Worm (Caenorhabditis elegans) whole organism, mixed stage, embryonic: ENCODE results near the gene T24C4.5.

Experiments
- lsy-2 ChIP-seq: fragments of 150-350 bp; optimal IDR thresholded peaks from 2 replicates; lab custom pipeline; 2014; ENCODE audit warnings: missing biosample characterization, missing genetic modification characterization
- nhr-237 ChIP-seq: fragments of 150-350 bp; optimal IDR thresholded peaks from 2 replicates; lab custom pipeline; 2014; ENCODE audit warnings: missing biosample characterization, missing genetic modification characterization
- ztf-11 ChIP-seq: fragments of 150-350 bp; optimal IDR thresholded peaks from 2 replicates; lab custom pipeline; 2014; ENCODE audit warnings: missing biosample characterization, missing genetic modification characterization

- TF ChIP-seq ztf-11 (tag; lab: Kevin White, UChicago) (peak; percentile 19), nhr-237 (peak; percentile 91), lsy-2 (tag; lab: Kevin White, UChicago) (peak; percentile 66)
These were observed 45.7 kb downstream of the T24C4.5 start for ce11 chrIII:833711-834442.
